Fruit fly (Drosophila melanogaster) whole organism, adult: Measurements from ENCODE around the gene CG10098.

Source experiments
- CG11617 ChIP-seq: fragments of 200-800 bp; sonication (Bioruptor generic); optimal IDR thresholded peaks from 2 replicates; lab custom pipeline; 2017; ENCODE audit warnings: mild to moderate bottlenecking, missing biosample characterization, missing genetic modification reagents, missing genetic modification characterization
- CG12768 ChIP-seq: fragments of 200-800 bp; sonication (Bioruptor generic); optimal IDR thresholded peaks from 2 replicates; lab custom pipeline; 2017; ENCODE audit warnings: missing biosample characterization, missing genetic modification characterization, mild to moderate bottlenecking, moderate library complexity, missing genetic modification reagents
- CG14711 ChIP-seq: fragments of 200-800 bp; sonication (Bioruptor generic); optimal IDR thresholded peaks from 2 replicates; lab custom pipeline; 2018; ENCODE audit warnings: missing biosample characterization, mild to moderate bottlenecking, missing genetic modification characterization, moderate library complexity
- CG1620 ChIP-seq: fragments of 200-800 bp; sonication (Bioruptor generic); optimal IDR thresholded peaks from 2 replicates; lab custom pipeline; 2016; ENCODE audit warnings: missing biosample characterization, missing genetic modification characterization
- CG33017 ChIP-seq: fragments of 200-800 bp; sonication (Bioruptor generic); optimal IDR thresholded peaks from 2 replicates; lab custom pipeline; 2018; ENCODE audit warnings: missing biosample characterization, mild to moderate bottlenecking, missing genetic modification characterization, moderate library complexity
- CG5204 ChIP-seq: fragments of 200-800 bp; sonication (Bioruptor generic); optimal IDR thresholded peaks from 2 replicates; lab custom pipeline; 2016; ENCODE audit warnings: missing biosample characterization, missing genetic modification characterization
- CG7045 ChIP-seq: fragments of 200-800 bp; sonication (Bioruptor generic); optimal IDR thresholded peaks from 2 replicates; lab custom pipeline; 2017; ENCODE audit warnings: missing biosample characterization, mild to moderate bottlenecking, missing genetic modification characterization
- CG7101 ChIP-seq: fragments of 200-800 bp; sonication (Bioruptor generic); optimal IDR thresholded peaks from 2 replicates; lab custom pipeline; 2018; ENCODE audit warnings: missing biosample characterization, mild to moderate bottlenecking, missing genetic modification characterization, moderate library complexity
- Clk ChIP-seq: fragments of 200-800 bp; sonication (Bioruptor generic); optimal IDR thresholded peaks from 2 replicates; lab custom pipeline; 2017; ENCODE audit warnings: missing biosample characterization, missing genetic modification characterization
- Crg-1 ChIP-seq: fragments of 200-800 bp; sonication (Bioruptor generic); optimal IDR thresholded peaks from 2 replicates; lab custom pipeline; 2016; ENCODE audit warnings: missing biosample characterization, missing genetic modification characterization
- Hr96 ChIP-seq: fragments of 200-800 bp; sonication (Bioruptor generic); optimal IDR thresholded peaks from 2 replicates; lab custom pipeline; 2016; ENCODE audit warnings: missing biosample characterization, missing genetic modification characterization
- Mnt ChIP-seq: fragments of 200-800 bp; sonication (Bioruptor generic); optimal IDR thresholded peaks from 2 replicates; lab custom pipeline; 2016; ENCODE audit warnings: missing biosample characterization, mild to moderate bottlenecking, missing genetic modification characterization
- bab1 ChIP-seq: fragments of 200-800 bp; sonication (Bioruptor generic); optimal IDR thresholded peaks from 3 replicates; lab custom pipeline; 2019; ENCODE audit warnings: missing biosample characterization, mild to moderate bottlenecking, missing genetic modification characterization, moderate library complexity
- cic ChIP-seq: fragments of 200-800 bp; sonication (Bioruptor generic); optimal IDR thresholded peaks from 2 replicates; lab custom pipeline; 2017; ENCODE audit warnings: missing biosample characterization, mild to moderate bottlenecking, missing genetic modification characterization, moderate library complexity
- cnc ChIP-seq, 2 experiments: fragments of >200 bp; optimal IDR thresholded peaks; 2 replicates each; lab custom pipeline; 2017
- kay ChIP-seq: fragments of 200-800 bp; sonication (Bioruptor generic); peaks from one replicate; lab custom pipeline; 2016; ENCODE audit warnings: missing biosample characterization, missing genetic modification characterization, borderline replicate concordance
- ovo ChIP-seq: fragments of 200-800 bp; sonication (Bioruptor generic); optimal IDR thresholded peaks from 2 replicates; lab custom pipeline; 2016; ENCODE audit warnings: missing biosample characterization, missing genetic modification characterization
- pad ChIP-seq: fragments of 200-800 bp; sonication (Bioruptor generic); optimal IDR thresholded peaks from 3 replicates; lab custom pipeline; 2017; ENCODE audit warnings: missing biosample characterization, missing genetic modification characterization, mild to moderate bottlenecking, moderate library complexity, missing genetic modification reagents
- tj ChIP-seq: fragments of 200-800 bp; sonication (Bioruptor generic); optimal IDR thresholded peaks from 3 replicates; lab custom pipeline; 2017; ENCODE audit warnings: missing biosample characterization, mild to moderate bottlenecking, missing genetic modification characterization, moderate library complexity
- toe ChIP-seq: fragments of 200-800 bp; sonication (Bioruptor generic); optimal IDR thresholded peaks from 2 replicates; lab custom pipeline; 2016; ENCODE audit warnings: missing biosample characterization, missing genetic modification characterization

Gene CG10098

DNA sequence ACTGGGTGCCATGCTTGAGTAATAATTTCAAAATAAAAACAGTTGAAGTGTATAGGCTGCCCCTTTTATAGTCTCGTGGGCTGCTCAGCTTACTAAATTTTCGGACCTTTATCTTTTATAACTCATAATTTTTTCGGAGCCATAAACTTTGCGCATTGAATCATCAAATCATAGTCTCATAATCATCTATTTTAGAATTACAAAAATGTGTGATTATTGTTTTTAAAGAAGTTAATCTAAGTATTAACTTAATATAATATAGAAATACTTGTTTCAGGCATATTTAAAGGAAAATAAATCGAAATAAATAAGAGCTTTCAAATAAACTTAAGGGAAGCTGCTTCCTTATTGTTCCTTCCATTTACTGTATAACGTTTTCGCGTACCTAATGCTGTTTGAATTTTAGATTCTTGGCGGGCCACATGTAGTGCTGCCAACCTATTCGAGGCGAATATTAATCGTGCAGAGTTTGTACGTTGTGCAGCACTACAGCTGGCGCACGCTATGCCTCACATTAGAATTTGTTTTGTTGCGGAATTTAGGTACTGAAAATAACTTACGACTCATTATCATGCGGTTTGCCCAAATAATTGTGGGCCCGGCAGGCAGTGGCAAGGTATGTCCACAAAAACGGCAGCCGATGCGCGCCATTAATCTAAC lies 20.0 kb downstream of the CG10098 start, which contains the start of the genes CG14610 and CG2656:
Gene CG14610, minus strand, starts transcription at position 51 of the 660 bp plus-strand sequence.
Gene CG2656, plus strand, starts transcription at position 480 of the 660 bp plus-strand sequence.
- TF ChIP-seq tj (GFP tag; lab: Kevin White, UChicago) (no peak), Clk (GFP tag; lab: Kevin White, UChicago) (peak; percentile 9), CG1620 (GFP tag; lab: Kevin White, UChicago) (peak; percentile 85), kay (GFP tag; lab: Kevin White, UChicago) (no peak), Crg-1 (GFP tag; lab: Kevin White, UChicago) (peak; percentile 84), CG7101 (tag; lab: Kevin White, UChicago) (peak; percentile 69), CG7045 (GFP tag; lab: Kevin White, UChicago) (peak; percentile 44), ovo (GFP tag; lab: Kevin White, UChicago) (peak; percentile 35), CG33017 (peak; percentile 0), cnc (optimal IDR thresholded peaks at IDR 0.05; lab: Kevin White, UChicago) (no peak), CG11617 (GFP tag; lab: Kevin White, UChicago) (peak; percentile 32), toe (GFP tag; lab: Kevin White, UChicago) (peak; percentile 74), cic (GFP tag; lab: Kevin White, UChicago) (no peak), CG14711 (tag; lab: Kevin White, UChicago) (peak; percentile 35), bab1 (peak; percentile 78), CG12768 (peak; percentile 40), pad (GFP tag; lab: Kevin White, UChicago) (peak; percentile 54), Mnt (GFP tag; lab: Kevin White, UChicago) (peak; percentile 85), Hr96 (peak; percentile 77), CG5204 (GFP tag; lab: Kevin White, UChicago) (peak; percentile 60)

- TF ChIP-seq CG7101 (tag; lab: Kevin White, UChicago) (peak; percentile 46), Mnt (GFP tag; lab: Kevin White, UChicago) (peak; percentile 38), toe (GFP tag; lab: Kevin White, UChicago) (peak; percentile 85), tj (GFP tag; lab: Kevin White, UChicago) (peak; percentile 55), CG33017 (peak; percentile 22), pad (GFP tag; lab: Kevin White, UChicago) (peak; percentile 68), Clk (GFP tag; lab: Kevin White, UChicago) (no peak), CG12768 (peak; percentile 71), cic (GFP tag; lab: Kevin White, UChicago) (no peak), cnc (optimal IDR thresholded peaks at IDR 0.05; lab: Kevin White, UChicago) (no peak), CG11617 (GFP tag; lab: Kevin White, UChicago) (peak; percentile 77), CG5204 (GFP tag; lab: Kevin White, UChicago) (peak; percentile 77), CG7045 (GFP tag; lab: Kevin White, UChicago) (peak; percentile 64), Crg-1 (GFP tag; lab: Kevin White, UChicago) (peak; percentile 10), bab1 (peak; percentile 39), CG14711 (tag; lab: Kevin White, UChicago) (peak; percentile 37), CG1620 (GFP tag; lab: Kevin White, UChicago) (peak; percentile 51), Hr96 (peak; percentile 71), ovo (GFP tag; lab: Kevin White, UChicago) (peak; percentile 62), kay (GFP tag; lab: Kevin White, UChicago) (no peak)
Observed at dm6 chr3R:7150544-7151406, 26.4 kb downstream of the CG10098 start, which contains the start of the genes gfzf and Sas-4. TSS of gene gfzf (minus strand) at chr3R:7150968. TSS of gene Sas-4 (plus strand) at chr3R:7151367.

DNA sequence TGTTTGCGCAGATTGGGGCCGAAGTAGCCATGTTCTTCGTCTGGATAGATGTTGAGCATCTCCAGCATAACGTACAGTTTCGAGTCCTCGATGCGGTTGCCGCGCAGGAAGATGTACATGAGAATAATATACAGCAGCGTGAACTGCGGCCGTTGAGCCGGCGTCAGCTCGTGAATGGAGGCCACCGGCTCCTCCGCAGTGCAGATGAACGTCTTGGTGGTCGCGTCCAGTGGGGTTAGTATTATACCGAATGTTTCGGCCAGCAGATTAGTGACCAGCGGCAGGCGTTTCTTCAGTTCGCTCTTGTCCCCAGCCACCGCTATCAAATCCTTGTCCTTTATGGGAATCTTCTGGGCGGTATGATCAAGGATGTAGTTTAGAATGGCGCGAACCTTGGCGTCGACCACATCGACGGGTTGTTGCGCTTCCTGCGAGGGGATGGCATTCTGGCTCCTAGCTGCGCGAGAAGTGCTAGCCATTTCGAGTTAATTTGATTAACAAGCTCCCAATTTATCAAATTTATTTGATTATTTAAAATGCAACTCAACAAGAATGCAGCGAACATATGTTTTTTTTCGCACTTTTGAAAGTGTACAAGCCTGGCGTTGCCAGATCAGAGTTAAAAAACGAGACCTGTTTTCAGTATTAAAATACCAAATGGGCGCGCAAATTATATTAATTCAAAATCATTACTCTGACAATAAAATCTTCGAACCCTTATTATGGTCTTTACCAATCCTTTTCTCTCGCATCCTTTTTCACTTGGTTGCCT lies 30.4 kb downstream of the CG10098 start, which contains the start of gene MAGE:
Gene MAGE, minus strand, starts transcription at position 595 of the 772 bp plus-strand sequence.
- no peak for TF ChIP-seq Hr96
- no peak for TF ChIP-seq cic (GFP tag; lab: Kevin White, UChicago)
- no peak for TF ChIP-seq pad (GFP tag; lab: Kevin White, UChicago)
- no peak for TF ChIP-seq Clk (GFP tag; lab: Kevin White, UChicago)
- no peak for TF ChIP-seq cnc (optimal IDR thresholded peaks at IDR 0.05; lab: Kevin White, UChicago)
- TF ChIP-seq tj (GFP tag; lab: Kevin White, UChicago): peak; percentile 58
- TF ChIP-seq CG7101 (tag; lab: Kevin White, UChicago): no peak

dm6 chr3R:7157102-7157501 lies 32.8 kb downstream of the CG10098 start:
- TF ChIP-seq CG5204 (GFP tag; lab: Kevin White, UChicago) (no peak), ovo (GFP tag; lab: Kevin White, UChicago) (no peak), CG33017 (no peak), CG11617 (GFP tag; lab: Kevin White, UChicago) (no peak), kay (GFP tag; lab: Kevin White, UChicago) (no peak), CG14711 (tag; lab: Kevin White, UChicago) (no peak), CG7045 (GFP tag; lab: Kevin White, UChicago) (no peak), CG7101 (tag; lab: Kevin White, UChicago) (no peak), toe (GFP tag; lab: Kevin White, UChicago) (no peak), cnc (optimal IDR thresholded peaks at IDR 0.05; lab: Kevin White, UChicago) (no peak), Clk (GFP tag; lab: Kevin White, UChicago) (no peak), Crg-1 (GFP tag; lab: Kevin White, UChicago) (no peak), pad (GFP tag; lab: Kevin White, UChicago) (no peak), CG1620 (GFP tag; lab: Kevin White, UChicago) (no peak), tj (GFP tag; lab: Kevin White, UChicago) (no peak), bab1 (no peak), CG12768 (no peak), Mnt (GFP tag; lab: Kevin White, UChicago) (no peak), Hr96 (no peak), cic (GFP tag; lab: Kevin White, UChicago) (no peak)
